Worm (Caenorhabditis elegans) whole organism, early embryonic: ENCODE data around the gene F55G7.1.

Experiments
- B0310.2 ChIP-seq: sonication (generic microtip); optimal IDR thresholded peaks from 2 replicates; lab custom pipeline; 2016; ENCODE audit warnings: mild to moderate bottlenecking, missing genetic modification characterization, missing compliant biosample characterization
- F13C5.2 ChIP-seq: sonication (generic microtip); optimal IDR thresholded peaks from 2 replicates; lab custom pipeline; 2017; ENCODE audit warnings: mild to moderate bottlenecking, missing genetic modification characterization, inconsistent platforms, missing compliant biosample characterization
- aly-1 ChIP-seq: sonication (generic microtip); optimal IDR thresholded peaks from 2 replicates; lab custom pipeline; 2016; ENCODE audit warnings: missing genetic modification characterization, missing compliant biosample characterization
- ama-1 ChIP-seq: fragments of 150-350 bp; optimal IDR thresholded peaks from 2 replicates; lab custom pipeline; 2014
- ceh-13 ChIP-seq: fragments of 200-800 bp; sonication (Bioruptor generic); optimal IDR thresholded peaks from 2 replicates; lab custom pipeline; 2018; ENCODE audit warnings: mild to moderate bottlenecking, missing genetic modification characterization, missing compliant biosample characterization
- ceh-36 ChIP-seq: sonication (generic microtip); optimal IDR thresholded peaks from 2 replicates; lab custom pipeline; 2016; ENCODE audit warnings: missing genetic modification characterization, inconsistent platforms, missing compliant biosample characterization
- ets-7 ChIP-seq: sonication (generic microtip); optimal IDR thresholded peaks from 2 replicates; lab custom pipeline; 2016; ENCODE audit warnings: missing genotype, missing genetic modification characterization, missing compliant biosample characterization
- flt-1 ChIP-seq: fragments of 200-800 bp; sonication (Bioruptor generic); IDR thresholded peaks from 2 replicates; pipeline ENCODE4 v1.3.6; 2022; ENCODE audit warnings: missing genetic modification characterization, missing compliant biosample characterization
- hmbx-1 ChIP-seq: sonication (generic microtip); optimal IDR thresholded peaks from 2 replicates; lab custom pipeline; 2016; ENCODE audit warnings: mild to moderate bottlenecking, missing genetic modification characterization, missing compliant biosample characterization
- hmg-4 ChIP-seq: fragments of 200-800 bp; sonication (Bioruptor generic); optimal IDR thresholded peaks from 2 replicates; lab custom pipeline; 2018; ENCODE audit warnings: mild to moderate bottlenecking, missing genetic modification characterization, missing compliant biosample characterization
- hnd-1 ChIP-seq: sonication (generic microtip); optimal IDR thresholded peaks from 2 replicates; lab custom pipeline; 2016; ENCODE audit warnings: missing genetic modification characterization, missing compliant biosample characterization
- pes-1 ChIP-seq: fragments of 200-800 bp; sonication (Bioruptor generic); IDR thresholded peaks from 2 replicates; pipeline ENCODE4 v1.3.6; 2022; ENCODE audit warnings: missing genetic modification reagents, missing genetic modification characterization, missing compliant biosample characterization
- scrt-1 ChIP-seq: fragments of 200-800 bp; sonication (Bioruptor generic); IDR thresholded peaks from 2 replicates; pipeline ENCODE4 v1.3.6; 2022; ENCODE audit warnings: missing genetic modification characterization, missing compliant biosample characterization
- sea-1 ChIP-seq: fragments of 200-800 bp; sonication (Bioruptor generic); conservative IDR thresholded peaks from 2 replicates; pipeline ENCODE4 v1.3.6; 2022; ENCODE audit warnings: missing genetic modification characterization, missing compliant biosample characterization
- tbx-11 ChIP-seq: fragments of 200-800 bp; sonication (Bioruptor generic); IDR thresholded peaks from 2 replicates; pipeline ENCODE4 v1.3.6; 2022; ENCODE audit warnings: missing genetic modification characterization, missing compliant biosample characterization
- tbx-37 ChIP-seq: fragments of 200-800 bp; sonication (Bioruptor generic); conservative IDR thresholded peaks from 2 replicates; pipeline ENCODE4 v1.3.6; 2022; ENCODE audit warnings: missing genetic modification reagents, missing genetic modification characterization, missing compliant biosample characterization
- tra-4 ChIP-seq: sonication (generic microtip); optimal IDR thresholded peaks from 2 replicates; lab custom pipeline; 2017; ENCODE audit warnings: missing genetic modification characterization, missing compliant biosample characterization

Gene F55G7.1

DNA sequence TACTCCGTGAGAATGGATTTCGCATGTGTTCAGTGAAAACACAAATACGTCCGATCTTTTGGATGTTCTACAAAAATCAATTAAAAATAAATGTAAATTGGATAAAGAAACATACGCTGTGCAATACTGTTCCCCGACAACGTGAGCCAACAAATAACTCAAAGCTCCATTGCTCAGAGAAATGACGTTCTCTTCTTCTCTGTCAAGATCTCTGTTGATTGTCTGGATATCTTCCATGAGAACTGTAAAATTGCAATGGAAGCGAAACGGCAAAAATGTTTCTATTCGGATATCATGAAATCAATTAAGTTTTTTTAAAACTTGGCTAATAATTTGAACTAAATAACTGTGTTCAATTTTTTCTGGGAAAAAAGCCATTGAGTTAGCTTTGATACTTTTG lies 27.5 kb upstream of the F55G7.1 start:
- TF ChIP-seq ceh-36 (no peak), ets-7 (tag; lab: Kevin White, UChicago) (no peak), flt-1 (GFP tag; lab: Robert Waterston, UW) (no peak), aly-1 (no peak), ceh-13 (GFP tag; lab: Kevin White, UChicago) (no peak), tbx-11 (GFP tag; lab: Robert Waterston, UW) (no peak), hmg-4 (GFP tag; lab: Kevin White, UChicago) (no peak), sea-1 (GFP tag; lab: Robert Waterston, UW) (no peak), tra-4 (tag; lab: Kevin White, UChicago) (no peak), F13C5.2 (tag; lab: Kevin White, UChicago) (no peak), pes-1 (GFP tag; lab: Robert Waterston, UW) (no peak), scrt-1 (GFP tag; lab: Robert Waterston, UW) (no peak)

DNA sequence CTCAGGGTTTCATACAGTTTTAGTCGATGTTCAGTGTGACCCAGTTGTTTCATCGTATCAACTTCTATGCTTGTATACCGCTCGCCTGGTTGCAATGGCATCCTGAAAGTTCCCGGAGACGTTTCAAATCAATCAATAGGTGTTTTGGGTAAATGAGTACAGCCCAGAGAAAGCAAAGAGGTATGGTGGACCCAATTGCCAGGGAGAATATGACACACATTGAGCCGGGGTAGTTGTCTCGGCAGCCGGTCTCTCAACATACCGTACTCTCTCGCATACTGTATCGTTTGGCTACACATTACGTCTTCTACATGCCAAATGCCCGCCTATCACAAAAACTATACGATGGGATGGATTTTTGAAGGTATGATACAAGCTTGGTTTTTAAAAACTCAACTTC lies 26.2 kb upstream of the F55G7.1 start, which contains the start of gene Y62H9A.9:
TSS of gene Y62H9A.9 (minus strand) at position 101 of the 400 bp plus-strand sequence.
- TF ChIP-seq tbx-11 (GFP tag; lab: Robert Waterston, UW) (no peak), hmbx-1 (tag; lab: Kevin White, UChicago) (no peak), sea-1 (GFP tag; lab: Robert Waterston, UW) (no peak), pes-1 (GFP tag; lab: Robert Waterston, UW) (no peak), ama-1 (lab: Kevin White, UChicago) (no peak), scrt-1 (GFP tag; lab: Robert Waterston, UW) (no peak), ceh-13 (GFP tag; lab: Kevin White, UChicago) (no peak), tbx-37 (GFP tag; lab: Robert Waterston, UW) (no peak), B0310.2 (tag; lab: Kevin White, UChicago) (no peak), hmg-4 (GFP tag; lab: Kevin White, UChicago) (no peak), aly-1 (no peak), hnd-1 (tag; lab: Kevin White, UChicago) (no peak), flt-1 (GFP tag; lab: Robert Waterston, UW) (no peak), ceh-36 (no peak), ets-7 (tag; lab: Kevin White, UChicago) (no peak), F13C5.2 (tag; lab: Kevin White, UChicago) (no peak), tra-4 (tag; lab: Kevin White, UChicago) (no peak)

DNA sequence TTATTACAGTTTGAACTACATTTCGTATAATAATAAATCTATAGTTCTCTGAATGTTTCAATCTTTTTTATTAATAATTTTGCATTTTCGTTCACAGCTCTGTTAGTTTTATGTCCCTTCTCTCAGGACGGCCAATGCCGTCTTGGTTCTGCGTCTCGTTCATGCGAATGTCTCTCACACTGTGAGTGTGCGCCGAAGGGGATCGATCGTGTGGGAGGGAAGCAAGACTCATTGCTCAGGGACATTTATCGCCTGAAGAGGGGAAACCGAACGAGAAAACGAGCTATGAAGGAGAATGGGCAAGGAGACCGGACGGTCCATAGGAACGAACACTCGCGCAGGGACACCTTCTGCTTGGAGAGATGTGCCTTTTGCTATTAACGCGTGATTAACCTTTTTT lies 25.2 kb upstream of the F55G7.1 start:
- no peak for TF ChIP-seq ceh-13 (GFP tag; lab: Kevin White, UChicago)
- no peak for TF ChIP-seq hmg-4 (GFP tag; lab: Kevin White, UChicago)
- no peak for TF ChIP-seq ama-1 (lab: Kevin White, UChicago)
- TF ChIP-seq tbx-11 (GFP tag; lab: Robert Waterston, UW): no peak
- TF ChIP-seq flt-1 (GFP tag; lab: Robert Waterston, UW): no peak
- no peak for TF ChIP-seq pes-1 (GFP tag; lab: Robert Waterston, UW)

DNA sequence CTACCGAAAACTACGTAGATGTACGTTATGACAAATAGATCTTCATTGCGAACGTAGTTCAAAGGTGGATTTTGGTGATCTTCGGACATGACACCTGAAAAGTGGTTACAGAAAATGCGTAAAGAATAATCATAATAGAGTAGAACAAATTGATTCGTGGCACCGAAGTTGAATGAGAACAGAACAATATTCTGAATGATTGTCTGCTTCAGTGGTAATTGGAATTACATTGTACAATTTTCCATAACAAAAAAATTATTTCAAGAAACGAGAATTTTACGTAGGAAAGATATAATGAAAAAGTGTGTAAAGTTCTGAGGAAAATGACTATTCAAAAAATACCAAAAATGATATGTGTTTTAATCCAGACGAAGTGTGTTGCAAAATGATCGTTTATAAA lies 21.6 kb upstream of the F55G7.1 start, which contains the start of gene Y62H9A.10:
TSS of gene Y62H9A.10 (minus strand) at position 101 of the 400 bp plus-strand sequence.
- TF ChIP-seq ets-7 (tag; lab: Kevin White, UChicago): no peak
- TF ChIP-seq aly-1: no peak
- no peak for TF ChIP-seq tra-4 (tag; lab: Kevin White, UChicago)
- no peak for TF ChIP-seq flt-1 (GFP tag; lab: Robert Waterston, UW)
- TF ChIP-seq ceh-13 (GFP tag; lab: Kevin White, UChicago): no peak
- no peak for TF ChIP-seq hmg-4 (GFP tag; lab: Kevin White, UChicago)
- no peak for TF ChIP-seq tbx-11 (GFP tag; lab: Robert Waterston, UW)
- TF ChIP-seq pes-1 (GFP tag; lab: Robert Waterston, UW): no peak
- no peak for TF ChIP-seq hmbx-1 (tag; lab: Kevin White, UChicago)
- no peak for TF ChIP-seq sea-1 (GFP tag; lab: Robert Waterston, UW)
- TF ChIP-seq ceh-36: no peak
- no peak for TF ChIP-seq F13C5.2 (tag; lab: Kevin White, UChicago)
- no peak for TF ChIP-seq B0310.2 (tag; lab: Kevin White, UChicago)
- TF ChIP-seq tbx-37 (GFP tag; lab: Robert Waterston, UW): no peak
- no peak for TF ChIP-seq hnd-1 (tag; lab: Kevin White, UChicago)
- TF ChIP-seq scrt-1 (GFP tag; lab: Robert Waterston, UW): no peak
- no peak for TF ChIP-seq ama-1 (lab: Kevin White, UChicago)

DNA sequence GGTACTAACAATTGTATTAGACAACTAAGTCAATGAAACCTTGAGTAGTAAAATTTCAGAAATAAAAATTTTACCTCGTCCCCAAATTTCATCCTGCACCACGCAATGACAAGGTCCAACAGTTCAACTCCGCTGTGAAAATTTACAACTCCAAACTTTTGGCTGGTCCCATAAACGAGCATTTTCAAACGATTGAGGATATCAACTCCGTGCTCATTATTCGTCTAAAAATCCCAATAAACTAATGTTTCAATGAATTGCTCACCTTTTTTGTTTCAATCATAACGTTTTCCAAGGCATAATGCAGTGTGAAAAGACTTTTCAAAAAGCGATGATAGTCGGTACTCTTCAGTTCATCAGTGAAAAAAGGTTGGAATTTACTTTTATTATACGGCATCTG lies 17.6 kb upstream of the F55G7.1 start:
- TF ChIP-seq aly-1: no peak
- no peak for TF ChIP-seq B0310.2 (tag; lab: Kevin White, UChicago)
- TF ChIP-seq flt-1 (GFP tag; lab: Robert Waterston, UW): no peak
- no peak for TF ChIP-seq tra-4 (tag; lab: Kevin White, UChicago)
- TF ChIP-seq ets-7 (tag; lab: Kevin White, UChicago): no peak
- no peak for TF ChIP-seq hmbx-1 (tag; lab: Kevin White, UChicago)

DNA sequence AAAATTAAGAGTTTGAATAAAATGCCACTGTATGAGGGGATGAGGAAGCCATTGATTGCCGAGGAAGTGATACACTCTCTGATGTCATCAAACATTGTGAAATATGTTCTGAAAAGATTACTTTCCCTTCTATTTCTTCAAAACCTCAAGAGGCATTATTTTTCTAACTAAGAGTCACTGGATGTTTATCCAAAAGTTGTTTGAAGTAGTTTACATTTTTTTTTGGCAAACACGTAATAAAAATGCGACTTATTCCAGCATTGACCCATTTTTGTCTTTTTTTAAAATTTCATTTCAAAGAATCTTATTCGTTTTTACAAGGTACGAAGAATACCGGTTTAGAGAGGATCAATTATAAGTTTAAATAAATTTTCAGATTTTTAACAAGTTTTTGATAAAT lies 17.0 kb upstream of the F55G7.1 start, which contains the start of gene Y62H9A.11:
TSS of gene Y62H9A.11 (minus strand) at position 101 of the 400 bp plus-strand sequence.
- TF ChIP-seq ceh-13 (GFP tag; lab: Kevin White, UChicago) (no peak), hnd-1 (tag; lab: Kevin White, UChicago) (no peak), scrt-1 (GFP tag; lab: Robert Waterston, UW) (no peak)

DNA sequence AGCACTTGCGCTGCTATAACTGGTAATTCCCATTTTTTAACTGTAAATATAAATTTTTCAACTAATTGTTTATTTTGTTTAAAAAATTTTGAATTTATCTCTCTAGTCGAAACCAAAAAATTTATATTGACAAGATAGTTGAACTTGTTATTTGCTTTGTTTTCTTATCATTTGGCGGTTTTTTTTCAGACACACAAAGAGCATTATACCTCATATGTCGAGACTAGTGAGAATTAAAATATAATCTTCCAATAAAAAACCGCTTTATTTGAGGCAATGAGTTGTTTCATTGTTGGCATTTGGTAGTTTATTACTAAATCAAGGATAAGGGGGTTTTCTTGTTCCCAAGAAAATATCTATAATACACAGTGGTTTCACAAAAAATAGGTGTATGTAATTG lies 16.0 kb upstream of the F55G7.1 start:
- no peak for TF ChIP-seq pes-1 (GFP tag; lab: Robert Waterston, UW)
- no peak for TF ChIP-seq tbx-11 (GFP tag; lab: Robert Waterston, UW)
- TF ChIP-seq hnd-1 (tag; lab: Kevin White, UChicago): no peak
- TF ChIP-seq ceh-13 (GFP tag; lab: Kevin White, UChicago): no peak
- no peak for TF ChIP-seq tbx-37 (GFP tag; lab: Robert Waterston, UW)
- TF ChIP-seq flt-1 (GFP tag; lab: Robert Waterston, UW): no peak
- no peak for TF ChIP-seq hmbx-1 (tag; lab: Kevin White, UChicago)
- no peak for TF ChIP-seq F13C5.2 (tag; lab: Kevin White, UChicago)
- no peak for TF ChIP-seq ceh-36
- no peak for TF ChIP-seq sea-1 (GFP tag; lab: Robert Waterston, UW)
- no peak for TF ChIP-seq hmg-4 (GFP tag; lab: Kevin White, UChicago)
- TF ChIP-seq scrt-1 (GFP tag; lab: Robert Waterston, UW): no peak
- TF ChIP-seq tra-4 (tag; lab: Kevin White, UChicago): no peak
- TF ChIP-seq ets-7 (tag; lab: Kevin White, UChicago): no peak
- TF ChIP-seq ama-1 (lab: Kevin White, UChicago): no peak
